Worm (Caenorhabditis elegans) whole organism, mixed stage, embryonic: Measurements from ENCODE around the gene ndub-8.

Source experiments
- M03D4.4 ChIP-seq: sonication (generic microtip); optimal IDR thresholded peaks from 2 replicates; lab custom pipeline; 2017; ENCODE audit warnings: mild to moderate bottlenecking, missing genetic modification characterization, missing compliant biosample characterization
- bed-3 ChIP-seq: fragments of 200-800 bp; sonication (Bioruptor generic); optimal IDR thresholded peaks from 3 replicates; lab custom pipeline; 2018; ENCODE audit warnings: mild to moderate bottlenecking, missing genetic modification characterization, moderate library complexity, missing compliant biosample characterization
- blmp-1 ChIP-seq: fragments of 150-350 bp; optimal IDR thresholded peaks from 2 replicates; lab custom pipeline; 2014; ENCODE audit warnings: missing biosample characterization, missing genetic modification characterization
- ceh-39 ChIP-seq: fragments of 150-350 bp; optimal IDR thresholded peaks from 2 replicates; lab custom pipeline; 2014; ENCODE audit warnings: missing biosample characterization, missing genetic modification characterization
- ceh-43 ChIP-seq: fragments of 200-800 bp; sonication (Bioruptor generic); optimal IDR thresholded peaks from 2 replicates; lab custom pipeline; 2018; ENCODE audit warnings: mild to moderate bottlenecking, missing genetic modification characterization, moderate library complexity, missing compliant biosample characterization
- ceh-83 ChIP-seq: fragments of 200-800 bp; sonication (Bioruptor generic); optimal IDR thresholded peaks from 2 replicates; lab custom pipeline; 2018; ENCODE audit warnings: mild to moderate bottlenecking, missing genetic modification characterization, missing compliant biosample characterization
- ces-1 ChIP-seq: fragments of 150-350 bp; optimal IDR thresholded peaks from 2 replicates; lab custom pipeline; 2014; ENCODE audit warnings: missing biosample characterization, missing genetic modification reagents, missing genetic modification characterization
- cnd-1 ChIP-seq: fragments of 200-800 bp; sonication (Bioruptor generic); optimal IDR thresholded peaks from 2 replicates; lab custom pipeline; 2018; ENCODE audit warnings: mild to moderate bottlenecking, missing genetic modification characterization, missing compliant biosample characterization
- drap-1 ChIP-seq: fragments of 200-800 bp; sonication (Bioruptor generic); optimal IDR thresholded peaks from 3 replicates; lab custom pipeline; 2018; ENCODE audit warnings: mild to moderate bottlenecking, missing genetic modification characterization, missing compliant biosample characterization
- elt-3 ChIP-seq: fragments of 150-350 bp; optimal IDR thresholded peaks from 2 replicates; lab custom pipeline; 2014; ENCODE audit warnings: missing biosample characterization, missing genetic modification characterization
- ham-2 ChIP-seq: fragments of 200-800 bp; sonication (Bioruptor generic); optimal IDR thresholded peaks from 2 replicates; lab custom pipeline; 2018; ENCODE audit warnings: mild to moderate bottlenecking, missing genetic modification characterization, missing compliant biosample characterization
- hlh-1 ChIP-seq: fragments of 150-350 bp; optimal IDR thresholded peaks from 2 replicates; lab custom pipeline; 2014; ENCODE audit warnings: missing biosample characterization, missing genetic modification reagents, missing genetic modification characterization
- lin-13 ChIP-seq: fragments of 150-350 bp; optimal IDR thresholded peaks from 2 replicates; lab custom pipeline; 2014; ENCODE audit warnings: missing biosample characterization, missing genetic modification characterization
- lsy-2 ChIP-seq: fragments of 150-350 bp; optimal IDR thresholded peaks from 2 replicates; lab custom pipeline; 2014; ENCODE audit warnings: missing biosample characterization, missing genetic modification characterization
- mab-5 ChIP-seq: fragments of 150-350 bp; optimal IDR thresholded peaks from 2 replicates; lab custom pipeline; 2014; ENCODE audit warnings: missing biosample characterization, missing genetic modification characterization
- mep-1 ChIP-seq: fragments of 150-350 bp; optimal IDR thresholded peaks from 2 replicates; lab custom pipeline; 2017; ENCODE audit warnings: missing biosample characterization, missing genetic modification reagents, missing genetic modification characterization, inconsistent platforms
- mls-2 ChIP-seq: sonication (generic microtip); optimal IDR thresholded peaks from 2 replicates; lab custom pipeline; 2016; ENCODE audit warnings: mild to moderate bottlenecking, missing genetic modification characterization, moderate library complexity, missing compliant biosample characterization
- nhr-12 ChIP-seq: fragments of 150-350 bp; optimal IDR thresholded peaks from 2 replicates; lab custom pipeline; 2014; ENCODE audit warnings: missing biosample characterization, missing genetic modification characterization
- nhr-2 ChIP-seq: fragments of 150-350 bp; optimal IDR thresholded peaks from 2 replicates; lab custom pipeline; 2014; ENCODE audit warnings: missing biosample characterization, missing genetic modification characterization
- nhr-237 ChIP-seq: fragments of 150-350 bp; optimal IDR thresholded peaks from 2 replicates; lab custom pipeline; 2014; ENCODE audit warnings: missing biosample characterization, missing genetic modification characterization
- nhr-28 ChIP-seq: fragments of 150-350 bp; optimal IDR thresholded peaks from 2 replicates; lab custom pipeline; 2014; ENCODE audit warnings: missing biosample characterization, missing genetic modification characterization
- nhr-76 ChIP-seq: sonication (generic microtip); optimal IDR thresholded peaks from 2 replicates; lab custom pipeline; 2017; ENCODE audit warnings: missing biosample characterization, missing genetic modification characterization
- pha-4 ChIP-seq: fragments of 150-350 bp; optimal IDR thresholded peaks from 2 replicates; lab custom pipeline; 2018; ENCODE audit warnings: missing biosample characterization, missing genetic modification reagents, missing genetic modification characterization
- sptf-1 ChIP-seq: sonication (generic microtip); optimal IDR thresholded peaks from 2 replicates; lab custom pipeline; 2017; ENCODE audit warnings: mild to moderate bottlenecking, missing genetic modification characterization, moderate library complexity, missing compliant biosample characterization
- tbx-8 ChIP-seq: fragments of 200-800 bp; sonication (Bioruptor generic); optimal IDR thresholded peaks from 2 replicates; lab custom pipeline; 2018; ENCODE audit warnings: mild to moderate bottlenecking, missing genetic modification characterization, moderate library complexity, missing compliant biosample characterization
- unc-120 ChIP-seq: sonication (generic microtip); optimal IDR thresholded peaks from 2 replicates; lab custom pipeline; 2017; ENCODE audit warnings: missing genetic modification characterization, missing compliant biosample characterization; ENCODE audit not compliant: poor library complexity, severe bottlenecking
- unc-39 ChIP-seq: fragments of 150-350 bp; optimal IDR thresholded peaks from 2 replicates; lab custom pipeline; 2014; ENCODE audit warnings: missing biosample characterization, missing genetic modification characterization
- unc-62 ChIP-seq: fragments of 150-350 bp; optimal IDR thresholded peaks from 2 replicates; lab custom pipeline; 2014; ENCODE audit warnings: missing biosample characterization, missing genetic modification reagents, missing genetic modification characterization
- ztf-11 ChIP-seq: fragments of 150-350 bp; optimal IDR thresholded peaks from 2 replicates; lab custom pipeline; 2014; ENCODE audit warnings: missing biosample characterization, missing genetic modification characterization

The ndub-8 gene

ce11 chrII:13872191-13872889 is at the start of gene ndub-8, which contains the start of gene cup-14:
Gene ndub-8 (plus strand): TSS chrII:13872869.
Gene cup-14 (minus strand): TSS chrII:13872241.
- TF ChIP-seq mep-1 (tag; lab: Kevin White, UChicago) (peak; percentile 90), mab-5 (tag; lab: Kevin White, UChicago) (peak; percentile 82), nhr-237 (tag; lab: Kevin White, UChicago) (peak; percentile 84), ces-1 (GFP tag; lab: Kevin White, UChicago) (peak; percentile 94), lsy-2 (tag; lab: Kevin White, UChicago) (peak; percentile 100), ztf-11 (tag; lab: Kevin White, UChicago) (peak; percentile 4), mls-2 (tag; lab: Kevin White, UChicago) (peak; percentile 75), ceh-83 (GFP tag; lab: Kevin White, UChicago) (no peak), tbx-8 (GFP tag; lab: Kevin White, UChicago) (no peak), M03D4.4 (tag; lab: Kevin White, UChicago) (no peak), nhr-2 (peak; percentile 23), sptf-1 (tag; lab: Kevin White, UChicago) (peak; percentile 19), blmp-1 (tag; lab: Kevin White, UChicago) (no peak), hlh-1 (tag; lab: Kevin White, UChicago) (peak; percentile 12), unc-120 (tag; lab: Kevin White, UChicago) (peak; percentile 55), unc-39 (no peak), ceh-39 (tag; lab: Kevin White, UChicago) (peak; percentile 91), bed-3 (GFP tag; lab: Kevin White, UChicago) (no peak), pha-4 (tag; lab: Kevin White, UChicago) (peak; percentile 94), lin-13 (peak; percentile 72), nhr-28 (tag; lab: Kevin White, UChicago) (no peak)

ce11 chrII:13828597-13828996 is 44.1 kb upstream of the ndub-8 start, which contains the start of gene his-42:
Gene his-42 (minus strand): TSS chrII:13828697.
- TF ChIP-seq elt-3 (tag; lab: Kevin White, UChicago) (no peak), ztf-11 (tag; lab: Kevin White, UChicago) (no peak), ceh-83 (GFP tag; lab: Kevin White, UChicago) (no peak), ceh-39 (tag; lab: Kevin White, UChicago) (no peak), nhr-76 (no peak)

ce11 chrII:13829123-13829996 is 43.3 kb upstream of the ndub-8 start:
- TF ChIP-seq ham-2 (GFP tag; lab: Kevin White, UChicago) (peak; percentile 13), ceh-83 (GFP tag; lab: Kevin White, UChicago) (peak; percentile 17), M03D4.4 (tag; lab: Kevin White, UChicago) (peak; percentile 18), ces-1 (GFP tag; lab: Kevin White, UChicago) (peak; percentile 43), nhr-2 (peak; percentile 29)

- TF ChIP-seq unc-39 (no peak), hlh-1 (tag; lab: Kevin White, UChicago) (no peak), sptf-1 (tag; lab: Kevin White, UChicago) (no peak), mab-5 (tag; lab: Kevin White, UChicago) (no peak), ztf-11 (tag; lab: Kevin White, UChicago) (no peak), cnd-1 (no peak), ces-1 (GFP tag; lab: Kevin White, UChicago) (peak; percentile 29)
Measured at ce11 chrII:13830255-13830654, 42.4 kb upstream of the ndub-8 start, which contains the start of gene F08G2.4. Gene F08G2.4 (plus strand): TSS chrII:13830602.

- TF ChIP-seq nhr-2 (no peak), ceh-39 (tag; lab: Kevin White, UChicago) (no peak), ceh-43 (GFP tag; lab: Kevin White, UChicago) (no peak), drap-1 (GFP tag; lab: Kevin White, UChicago) (no peak), nhr-12 (tag; lab: Kevin White, UChicago) (no peak), ham-2 (GFP tag; lab: Kevin White, UChicago) (no peak), unc-62 (no peak), elt-3 (tag; lab: Kevin White, UChicago) (no peak)
Measured at ce11 chrII:13833505-13833904, 39.2 kb upstream of the ndub-8 start, which contains the start of gene F08G2.5. Gene F08G2.5 (minus strand): TSS chrII:13833631.
